Fruit fly (Drosophila melanogaster): ENCODE results near the gene trc.

trc gene

DNA sequence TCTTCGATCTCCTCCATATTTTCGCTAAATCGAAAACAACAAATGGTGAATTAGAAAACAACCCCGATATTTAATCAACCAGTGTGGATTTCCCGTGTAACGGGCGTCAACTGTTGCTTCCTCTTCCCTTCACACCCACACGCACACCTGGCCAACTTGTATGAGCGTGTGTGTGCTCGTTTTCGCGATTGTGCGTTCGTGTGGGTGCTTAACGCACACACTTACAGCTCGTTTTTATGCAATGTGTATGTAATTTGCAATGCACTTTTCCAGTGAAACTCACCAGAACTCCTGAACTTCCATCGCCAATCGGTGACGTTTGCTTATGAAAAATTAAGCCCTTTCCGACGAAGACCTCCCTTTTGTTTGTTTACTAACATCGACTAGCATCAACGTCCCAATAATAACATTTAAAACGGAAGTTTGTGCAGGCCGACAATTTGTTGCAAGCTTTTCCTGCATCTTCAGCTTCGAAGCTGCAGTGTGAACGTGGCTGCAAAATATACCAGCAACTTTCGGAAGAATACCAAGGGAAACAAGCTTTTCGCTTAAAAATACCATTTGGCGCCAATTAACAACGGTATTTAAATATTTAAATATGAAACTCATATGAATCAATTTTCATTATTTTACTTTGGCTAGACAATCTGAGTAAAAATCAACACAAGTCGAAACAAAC lies 18.5 kb downstream of the trc start, which contains the start of gene cyc (continued):
- no peak for TF ChIP-seq CG1529 (GFP tag; optimal IDR thresholded peaks at IDR 0.05)
- no peak for TF ChIP-seq Atf3 (GFP tag; optimal IDR thresholded peaks at IDR 0.05)
- TF ChIP-seq CG10979 (tag; optimal IDR thresholded peaks at IDR 0.05): no peak
- TF ChIP-seq eve (GFP tag; optimal IDR thresholded peaks at IDR 0.05): no peak
- no peak for TF ChIP-seq fd3F (GFP tag; optimal IDR thresholded peaks at IDR 0.05)
- TF ChIP-seq CG11456 (GFP tag; IDR thresholded peaks at IDR 0.05): no peak
- no peak for TF ChIP-seq esg (GFP tag; conservative IDR thresholded peaks at IDR 0.05)
- TF ChIP-seq gsb (GFP tag; IDR thresholded peaks at IDR 0.05): no peak
- TF ChIP-seq Hr3 (GFP tag; optimal IDR thresholded peaks at IDR 0.05): no peak
- no peak for TF ChIP-seq abd-A (tag; optimal IDR thresholded peaks at IDR 0.05)
- TF ChIP-seq Atf6 (GFP tag; IDR thresholded peaks at IDR 0.05): no peak
- no peak for TF ChIP-seq CG9876 (GFP tag; optimal IDR thresholded peaks at IDR 0.05)
- TF ChIP-seq CG4360 (GFP tag; IDR thresholded peaks at IDR 0.05): no peak
- no peak for TF ChIP-seq Fer3 (tag; optimal IDR thresholded peaks at IDR 0.05)
- no peak for TF ChIP-seq CG10959 (GFP tag; IDR thresholded peaks at IDR 0.05)
- TF ChIP-seq crol (GFP tag; IDR thresholded peaks at IDR 0.05): no peak
- no peak for TF ChIP-seq CG7372 (GFP tag; IDR thresholded peaks at IDR 0.05)
- TF ChIP-seq gfzf (GFP tag; optimal IDR thresholded peaks at IDR 0.05): peak; percentile 62
- no peak for TF ChIP-seq cato (GFP tag; optimal IDR thresholded peaks at IDR 0.05; ENCODE audit: borderline replicate concordance)
- no peak for TF ChIP-seq CG8924 (tag; optimal IDR thresholded peaks at IDR 0.05)
- no peak for TF ChIP-seq nerfin-1 (tag; optimal IDR thresholded peaks at IDR 0.05)
- no peak for TF ChIP-seq ken (GFP tag; IDR thresholded peaks at IDR 0.05)
- no peak for TF ChIP-seq fu2 (GFP tag; optimal IDR thresholded peaks at IDR 0.05)
- TF ChIP-seq ERR (GFP tag; optimal IDR thresholded peaks at IDR 0.05): no peak
- no peak for TF ChIP-seq CG5953 (GFP tag; IDR thresholded peaks at IDR 0.05)
- no peak for TF ChIP-seq lmd (GFP tag; IDR thresholded peaks at IDR 0.05)
- no peak for TF ChIP-seq CG31441 (GFP tag; IDR thresholded peaks at IDR 0.05)
- no peak for TF ChIP-seq pum (GFP tag; optimal IDR thresholded peaks at IDR 0.05)
- TF ChIP-seq D19B (GFP tag; optimal IDR thresholded peaks at IDR 0.05): no peak
- TF ChIP-seq Usf (GFP tag; optimal IDR thresholded peaks at IDR 0.05): no peak
- no peak for TF ChIP-seq crp (GFP tag; optimal IDR thresholded peaks at IDR 0.05)
- TF ChIP-seq gt (GFP tag; IDR thresholded peaks at IDR 0.05): no peak
- no peak for TF ChIP-seq bowl (GFP tag; IDR thresholded peaks at IDR 0.05)
- TF ChIP-seq CG13296 (GFP tag; optimal IDR thresholded peaks at IDR 0.05): peak; percentile 8
- TF ChIP-seq CG12744 (GFP tag; optimal IDR thresholded peaks at IDR 0.05): no peak
- TF ChIP-seq sob (GFP tag; IDR thresholded peaks at IDR 0.05): no peak
- TF ChIP-seq CG31388 (GFP tag; optimal IDR thresholded peaks at IDR 0.05): no peak

DNA sequence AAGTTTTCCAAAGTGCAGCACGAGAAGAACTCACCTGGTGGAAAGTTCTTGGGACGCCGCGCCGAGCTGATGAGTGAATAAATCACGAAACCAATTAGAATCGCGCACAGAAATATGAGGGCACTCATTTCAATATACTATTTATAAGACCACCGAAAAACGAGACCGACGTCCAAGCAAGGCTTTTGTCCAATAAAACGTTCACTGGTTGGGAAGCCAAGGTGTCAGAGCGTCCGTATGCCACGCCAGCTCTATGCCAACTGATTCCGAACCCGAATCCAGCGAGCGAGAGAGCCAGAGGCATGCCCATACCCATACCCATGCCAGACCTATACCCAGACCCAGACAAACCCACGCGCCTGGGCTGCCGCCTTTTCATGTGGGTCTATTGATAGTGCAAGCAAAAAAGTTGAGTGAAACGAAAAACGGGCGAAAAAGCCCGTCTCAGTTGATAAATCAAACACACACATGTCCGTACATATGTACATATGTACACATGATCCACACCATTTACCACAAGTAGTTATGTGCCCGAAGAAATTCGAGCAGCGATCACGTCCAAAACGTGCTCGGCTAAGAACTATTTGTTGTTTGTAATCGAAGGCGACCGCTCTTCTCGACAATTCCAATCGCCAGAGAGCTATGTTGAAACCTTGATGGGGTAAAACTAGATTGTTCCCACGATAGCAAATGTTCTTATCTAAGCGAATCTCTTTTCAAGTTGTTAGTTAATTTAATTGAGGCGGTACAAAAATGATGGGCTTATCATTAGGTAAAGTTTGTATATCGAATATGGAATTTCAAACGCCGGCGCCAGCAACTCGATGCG lies 20.8 kb downstream of the trc start, which contains the start of gene Cyp305a1:
Cyp305a1 (minus strand) TSS at position 265 of the 829 bp plus-strand sequence.
- TF ChIP-seq lov (optimal IDR thresholded peaks at IDR 0.05) (no peak), lov (GFP tag; IDR thresholded peaks at IDR 0.05) (0 out of 3 replicates have a peak, but pooled peaks have one; percentile 44), cg (GFP tag; optimal IDR thresholded peaks at IDR 0.05) (no peak), CG6854 (GFP tag; optimal IDR thresholded peaks at IDR 0.05) (no peak), Fer1 (GFP tag; optimal IDR thresholded peaks at IDR 0.05) (peak; percentile 58), CG6813 (GFP tag; optimal IDR thresholded peaks at IDR 0.05) (peak; percentile 37), CG18476 (GFP tag; optimal IDR thresholded peaks at IDR 0.05) (no peak), mirr (GFP tag; optimal IDR thresholded peaks at IDR 0.05) (peak; percentile 70), D19A (tag; optimal IDR thresholded peaks at IDR 0.05) (peak; percentile 42), CG7372 (GFP tag; IDR thresholded peaks at IDR 0.05) (no peak), Bgb (GFP tag; IDR thresholded peaks at IDR 0.05; ENCODE audit: partially characterized antibody) (0 out of 2 replicates have a peak, but pooled peaks have one; percentile 13), peb (GFP tag; IDR thresholded peaks at IDR 0.05) (no peak), sim (GFP tag; IDR thresholded peaks at IDR 0.05) (0 out of 2 replicates have a peak, but pooled peaks have one; percentile 14), HLH3B (GFP tag; IDR thresholded peaks at IDR 0.05) (no peak), CG8290 (GFP tag; optimal IDR thresholded peaks at IDR 0.05) (no peak), CG8290 (tag; optimal IDR thresholded peaks at IDR 0.05) (no peak)
